Worm (Caenorhabditis elegans) whole organism, L3 larva: Measurements from ENCODE around the gene srw-108.

Experiments used
- aly-2 ChIP-seq: fragments of 150-350 bp; optimal IDR thresholded peaks from 2 replicates; lab custom pipeline; 2014; ENCODE audit warnings: missing biosample characterization, missing genetic modification characterization
- ceh-16 ChIP-seq: sonication (generic microtip); optimal IDR thresholded peaks from 2 replicates; lab custom pipeline; 2017; ENCODE audit warnings: missing biosample characterization, missing genetic modification characterization
- ceh-28 ChIP-seq: fragments of 150-350 bp; optimal IDR thresholded peaks from 2 replicates; lab custom pipeline; 2014; ENCODE audit warnings: missing biosample characterization, missing genetic modification reagents, missing genetic modification characterization
- ceh-82 ChIP-seq: fragments of 150-350 bp; optimal IDR thresholded peaks from 2 replicates; lab custom pipeline; 2014; ENCODE audit warnings: missing biosample characterization, missing genetic modification characterization
- ceh-9 ChIP-seq: sonication (generic microtip); optimal IDR thresholded peaks from 2 replicates; lab custom pipeline; 2018; ENCODE audit warnings: missing biosample characterization, missing genetic modification characterization
- daf-12 ChIP-seq: fragments of 150-350 bp; optimal IDR thresholded peaks from 2 replicates; lab custom pipeline; 2014; ENCODE audit warnings: missing biosample characterization, missing genetic modification reagents, missing genetic modification characterization
- egl-27 ChIP-seq: sonication (generic microtip); optimal IDR thresholded peaks from 4 replicates; lab custom pipeline; 2017; ENCODE audit warnings: missing biosample characterization, missing genetic modification reagents, missing genetic modification characterization
- elt-1 ChIP-seq: fragments of 150-350 bp; optimal IDR thresholded peaks from 2 replicates; lab custom pipeline; 2014; ENCODE audit warnings: missing biosample characterization, missing genetic modification characterization
- elt-2 ChIP-seq: sonication (generic microtip); optimal IDR thresholded peaks from 2 replicates; lab custom pipeline; 2016; ENCODE audit warnings: missing genetic modification reagents, mild to moderate bottlenecking, missing genetic modification characterization, missing compliant biosample characterization
- elt-3 ChIP-seq, 3 experiments: fragments of 150-350 bp in 1 of 3; sonication (generic microtip) in 2 of 3; optimal IDR thresholded peaks; 2 replicates in 2 of 3; 4 replicates in 1 of 3; lab custom pipeline; 2014 to 2017; ENCODE audit warnings: missing biosample characterization in 3 of 3, missing genetic modification characterization in 3 of 3
- fkh-10 ChIP-seq: sonication (generic microtip); optimal IDR thresholded peaks from 2 replicates; lab custom pipeline; 2017; ENCODE audit warnings: missing biosample characterization, missing genetic modification reagents, missing genetic modification characterization
- fkh-2 ChIP-seq: fragments of 150-350 bp; optimal IDR thresholded peaks from 2 replicates; lab custom pipeline; 2014; ENCODE audit warnings: missing biosample characterization, missing genetic modification reagents, missing genetic modification characterization
- fos-1 ChIP-seq: fragments of 150-350 bp; optimal IDR thresholded peaks from 2 replicates; lab custom pipeline; 2014; ENCODE audit warnings: missing biosample characterization, missing genetic modification characterization
- hmg-11 ChIP-seq: sonication (generic microtip); optimal IDR thresholded peaks from 2 replicates; lab custom pipeline; 2016; ENCODE audit warnings: missing genetic modification characterization, missing compliant biosample characterization
- jun-1 ChIP-seq: fragments of 150-350 bp; optimal IDR thresholded peaks from 2 replicates; lab custom pipeline; 2014; ENCODE audit warnings: missing biosample characterization, missing genetic modification reagents, missing genetic modification characterization
- lin-39 ChIP-seq: fragments of 150-350 bp; optimal IDR thresholded peaks from 2 replicates; lab custom pipeline; 2018; ENCODE audit warnings: missing biosample characterization, missing genetic modification reagents, missing genetic modification characterization
- lsy-12 ChIP-seq: sonication (generic microtip); optimal IDR thresholded peaks from 2 replicates; lab custom pipeline; 2016; ENCODE audit warnings: mild to moderate bottlenecking, missing genetic modification characterization, missing compliant biosample characterization
- mdl-1 ChIP-seq: fragments of 150-350 bp; optimal IDR thresholded peaks from 2 replicates; lab custom pipeline; 2014; ENCODE audit warnings: missing biosample characterization, missing genetic modification characterization
- mml-1 ChIP-seq: fragments of 150-350 bp; sonication (generic microtip); optimal IDR thresholded peaks from 3 replicates; lab custom pipeline; 2014; ENCODE audit warnings: missing biosample characterization, missing genetic modification characterization
- nfya-1 ChIP-seq: sonication (generic microtip); optimal IDR thresholded peaks from 2 replicates; lab custom pipeline; 2017; ENCODE audit warnings: missing genetic modification characterization, mild to moderate bottlenecking, missing compliant biosample characterization, antibody characterized with exemption, moderate library complexity; ENCODE audit not compliant: insufficient read depth
- nhr-23 ChIP-seq: fragments of 150-350 bp; optimal IDR thresholded peaks from 2 replicates; lab custom pipeline; 2014; ENCODE audit warnings: missing biosample characterization, missing genetic modification reagents, missing genetic modification characterization
- nhr-237 ChIP-seq: fragments of 150-350 bp; optimal IDR thresholded peaks from 2 replicates; lab custom pipeline; 2014; ENCODE audit warnings: missing biosample characterization, missing genetic modification characterization
- nhr-25 ChIP-seq: sonication (generic microtip); optimal IDR thresholded peaks from 2 replicates; lab custom pipeline; 2017; ENCODE audit warnings: missing biosample characterization, missing genetic modification characterization
- nhr-28 ChIP-seq: fragments of 150-350 bp; optimal IDR thresholded peaks from 2 replicates; lab custom pipeline; 2014; ENCODE audit warnings: missing biosample characterization, missing genetic modification characterization
- nhr-43 ChIP-seq: sonication (generic microtip); optimal IDR thresholded peaks from 2 replicates; lab custom pipeline; 2016; ENCODE audit warnings: mild to moderate bottlenecking, missing genetic modification characterization, missing compliant biosample characterization; ENCODE audit not compliant: poor library complexity, severe bottlenecking
- nhr-67 ChIP-seq: fragments of 150-350 bp; optimal IDR thresholded peaks from 2 replicates; lab custom pipeline; 2014; ENCODE audit warnings: missing biosample characterization, missing genetic modification characterization
- nhr-76 ChIP-seq: fragments of 150-350 bp; sonication (generic microtip); optimal IDR thresholded peaks from 5 replicates; lab custom pipeline; 2014; ENCODE audit warnings: missing biosample characterization, missing genetic modification characterization
- nhr-77 ChIP-seq: fragments of 150-350 bp; optimal IDR thresholded peaks from 2 replicates; lab custom pipeline; 2014; ENCODE audit warnings: missing biosample characterization, missing genetic modification characterization
- pha-4 ChIP-seq: fragments of 150-350 bp; optimal IDR thresholded peaks from 2 replicates; lab custom pipeline; 2014; ENCODE audit warnings: missing biosample characterization, missing genetic modification reagents, missing genetic modification characterization
- pqm-1 ChIP-seq: fragments of 150-350 bp; optimal IDR thresholded peaks from 2 replicates; lab custom pipeline; 2017; ENCODE audit warnings: missing biosample characterization, missing genetic modification characterization, inconsistent platforms
- skn-1 ChIP-seq: fragments of 150-350 bp; optimal IDR thresholded peaks from 2 replicates; lab custom pipeline; 2014; ENCODE audit warnings: missing biosample characterization, missing genetic modification characterization
- tbx-2 ChIP-seq: sonication (generic microtip); optimal IDR thresholded peaks from 2 replicates; lab custom pipeline; 2016; ENCODE audit warnings: mild to moderate bottlenecking, missing genetic modification characterization, missing compliant biosample characterization
- unc-39 ChIP-seq: sonication (generic microtip); optimal IDR thresholded peaks from 4 replicates; lab custom pipeline; 2017; ENCODE audit warnings: missing biosample characterization, missing genetic modification characterization
- unc-62 ChIP-seq: fragments of 150-350 bp; sonication (generic microtip); optimal IDR thresholded peaks from 4 replicates; lab custom pipeline; 2014; ENCODE audit warnings: missing biosample characterization, missing genetic modification reagents, missing genetic modification characterization
- zag-1 ChIP-seq: fragments of 150-350 bp; optimal IDR thresholded peaks from 2 replicates; lab custom pipeline; 2014; ENCODE audit warnings: missing biosample characterization, missing genetic modification characterization
- ztf-11 ChIP-seq: fragments of 150-350 bp; optimal IDR thresholded peaks from 2 replicates; lab custom pipeline; 2014; ENCODE audit warnings: missing biosample characterization, missing genetic modification characterization
- ztf-4 ChIP-seq: fragments of 150-350 bp; optimal IDR thresholded peaks from 2 replicates; lab custom pipeline; 2014; ENCODE audit warnings: missing biosample characterization, missing genetic modification characterization

Gene srw-108

ce11 chrV:524058-524457, 3.6 kb upstream of the srw-108 start, which contains the start of gene lipl-3:
lipl-3 (minus strand) TSS chrV:524218.
- TF ChIP-seq egl-27 (tag; lab: Kevin White, UChicago) (no peak), hmg-11 (tag; lab: Kevin White, UChicago) (no peak), elt-2 (peak; percentile 43), unc-62 (GFP tag; lab: Kevin White, UChicago) (no peak), pqm-1 (peak; percentile 53), nhr-76 (tag; lab: Kevin White, UChicago) (no peak), fos-1 (no peak)

ce11 chrV:525040-525439, 2.7 kb upstream of the srw-108 start, which contains the start of gene R11G11.16:
R11G11.16 (minus strand) TSS chrV:525140.
- TF ChIP-seq tbx-2 (tag; lab: Kevin White, UChicago) (no peak), unc-62 (GFP tag; lab: Kevin White, UChicago) (no peak), nhr-76 (tag; lab: Kevin White, UChicago) (no peak), fos-1 (no peak), aly-2 (tag; lab: Kevin White, UChicago) (no peak), mml-1 (tag; lab: Kevin White, UChicago) (no peak), zag-1 (tag; lab: Kevin White, UChicago) (no peak), pqm-1 (no peak), ceh-16 (tag; lab: Kevin White, UChicago) (no peak), ceh-28 (tag; lab: Kevin White, UChicago) (no peak), ceh-9 (tag; lab: Kevin White, UChicago) (no peak), hmg-11 (tag; lab: Kevin White, UChicago) (no peak), nhr-67 (tag; lab: Kevin White, UChicago) (no peak)
- TF ChIP-seq, all 47 proteins: peak for 0

- peak; percentile 85 for TF ChIP-seq jun-1 (tag; lab: Kevin White, UChicago)
- TF ChIP-seq nfya-1 (tag; lab: Kevin White, UChicago) = peak; percentile 66
- TF ChIP-seq fkh-10 (GFP tag; lab: Kevin White, UChicago) = no peak
- TF ChIP-seq elt-3 (tag; optimal IDR thresholded peaks at IDR 0.05; lab: Kevin White, UChicago) = peak in 1 of 3 experiments; percentile 15
- peak; percentile 97 for TF ChIP-seq pqm-1
- no peak for TF ChIP-seq ztf-4
- no peak for TF ChIP-seq nhr-237 (tag; lab: Kevin White, UChicago)
- peak; percentile 86 for TF ChIP-seq elt-2
- no peak for TF ChIP-seq nhr-77 (tag; lab: Kevin White, UChicago)
- no peak for TF ChIP-seq ztf-11 (tag; lab: Kevin White, UChicago)
- peak; percentile 40 for TF ChIP-seq nhr-43 (tag; lab: Kevin White, UChicago)
- TF ChIP-seq mdl-1 (tag; lab: Kevin White, UChicago) = peak; percentile 49
- TF ChIP-seq unc-39 (tag; lab: Kevin White, UChicago) = no peak
- TF ChIP-seq nhr-25 = peak; percentile 56
- TF ChIP-seq ceh-9 (tag; lab: Kevin White, UChicago) = no peak
- no peak for TF ChIP-seq mml-1 (tag; lab: Kevin White, UChicago)
- TF ChIP-seq elt-1 (tag; lab: Kevin White, UChicago) = peak; percentile 43
- no peak for TF ChIP-seq zag-1 (tag; lab: Kevin White, UChicago)
- TF ChIP-seq unc-62 (GFP tag; lab: Kevin White, UChicago) = no peak
- peak; percentile 29 for TF ChIP-seq lin-39
- no peak for TF ChIP-seq daf-12 (tag; lab: Kevin White, UChicago)
- no peak for TF ChIP-seq ceh-16 (tag; lab: Kevin White, UChicago)
- no peak for TF ChIP-seq ceh-82 (tag; lab: Kevin White, UChicago)
- no peak for TF ChIP-seq fos-1
- no peak for TF ChIP-seq fkh-2 (tag; lab: Kevin White, UChicago)
- peak; percentile 68 for TF ChIP-seq nhr-23 (tag; lab: Kevin White, UChicago)
- TF ChIP-seq skn-1 = no peak
- TF ChIP-seq egl-27 (tag; lab: Kevin White, UChicago) = peak; percentile 78
- no peak for TF ChIP-seq lsy-12 (tag; lab: Kevin White, UChicago)
- no peak for TF ChIP-seq nhr-28 (tag; lab: Kevin White, UChicago)
- peak; percentile 90 for TF ChIP-seq pha-4 (tag; lab: Kevin White, UChicago)
- no peak for TF ChIP-seq aly-2 (tag; lab: Kevin White, UChicago)
These were observed 4.3 kb downstream of the srw-108 start, which contains the start of gene nhr-58 for ce11 chrV:532046-532445. nhr-58 (plus strand) TSS chrV:532259.
